Worm (Caenorhabditis elegans): ENCODE results near the gene csq-1.

DNA sequence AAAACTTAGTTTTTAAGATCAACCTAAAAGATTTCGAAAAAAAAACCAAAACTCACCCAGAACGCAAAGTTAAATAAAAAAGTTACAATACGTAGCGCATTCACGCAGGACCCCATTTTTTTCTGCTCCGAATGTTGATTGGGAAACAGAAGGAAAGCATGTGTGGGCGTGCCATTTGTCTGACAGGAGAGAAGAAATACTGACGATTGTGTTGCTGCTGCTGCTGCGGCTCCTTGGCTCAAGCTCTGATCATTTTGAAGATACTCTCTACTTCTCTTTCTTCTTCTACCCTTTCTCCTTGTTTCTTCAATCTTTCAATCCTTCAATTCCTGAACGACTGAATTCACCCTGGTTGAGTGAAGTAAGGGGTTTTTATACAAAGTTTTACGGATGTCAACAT lies 44.6 kb downstream of the csq-1 start, which contains the start of gene tsp-8:
- no peak for TF ChIP-seq W03F9.2 (tag; optimal IDR thresholded peaks at IDR 0.05)
- TF ChIP-seq him-1 (tag; optimal IDR thresholded peaks at IDR 0.05): no peak

Measured in whole organism, L4/young adult.